Fruit fly (Drosophila melanogaster) whole organism, embryonic: ENCODE results near the gene Tango1.

Source experiments
- Aef1 ChIP-seq: fragments of 200-800 bp; sonication (Bioruptor generic); IDR thresholded peaks from 3 replicates; pipeline ENCODE4 v1.3.6; 2022; ENCODE audit warnings: missing biosample characterization, missing genetic modification characterization
- Asciz ChIP-seq: fragments of 200-800 bp; sonication (Bioruptor generic); optimal IDR thresholded peaks from 2 replicates; lab custom pipeline; 2017; ENCODE audit warnings: missing biosample characterization, mild to moderate bottlenecking, missing genetic modification characterization, missing genetic modification reagents
- CG11723 ChIP-seq: fragments of 200-800 bp; sonication (Bioruptor generic); optimal IDR thresholded peaks from 2 replicates; lab custom pipeline; 2017; ENCODE audit warnings: missing biosample characterization, mild to moderate bottlenecking, missing genetic modification characterization
- CG12071 ChIP-seq: fragments of 200-800 bp; sonication (Bioruptor generic); optimal IDR thresholded peaks from 3 replicates; lab custom pipeline; 2018; ENCODE audit warnings: missing biosample characterization, mild to moderate bottlenecking, missing genetic modification characterization
- CG12744 ChIP-seq: fragments of 200-800 bp; sonication (Bioruptor generic); optimal IDR thresholded peaks from 2 replicates; lab custom pipeline; 2016; ENCODE audit warnings: missing biosample characterization, missing genetic modification characterization
- CG12769 ChIP-seq: fragments of 200-800 bp; sonication (Bioruptor generic); optimal IDR thresholded peaks from 2 replicates; lab custom pipeline; 2019; ENCODE audit warnings: missing biosample characterization, mild to moderate bottlenecking, missing genetic modification characterization, moderate library complexity
- CG12942 ChIP-seq: fragments of 200-800 bp; sonication (Bioruptor generic); optimal IDR thresholded peaks from 3 replicates; lab custom pipeline; 2016; ENCODE audit warnings: missing biosample characterization, missing genetic modification characterization
- CG13287 ChIP-seq: fragments of 200-800 bp; sonication (Bioruptor generic); IDR thresholded peaks from 2 replicates; pipeline ENCODE4 v1.3.6; 2022; ENCODE audit warnings: missing biosample characterization, missing genetic modification characterization; ENCODE audit not compliant: partially characterized antibody
- CG15011 ChIP-seq: fragments of 200-800 bp; sonication (Bioruptor generic); optimal IDR thresholded peaks from 3 replicates; lab custom pipeline; 2018; ENCODE audit warnings: missing biosample characterization, mild to moderate bottlenecking, missing genetic modification characterization
- CG1602 ChIP-seq: fragments of 200-800 bp; sonication (Bioruptor generic); optimal IDR thresholded peaks from 3 replicates; lab custom pipeline; 2016; ENCODE audit warnings: missing biosample characterization, missing genetic modification characterization
- CG17361 ChIP-seq: fragments of 200-800 bp; sonication (Bioruptor generic); IDR thresholded peaks from 3 replicates; pipeline ENCODE4 v1.3.6; 2022; ENCODE audit warnings: missing biosample characterization, missing genetic modification characterization
- CG17829 ChIP-seq: fragments of 200-800 bp; optimal IDR thresholded peaks from 2 replicates; lab custom pipeline; 2019; ENCODE audit warnings: missing biosample characterization, mild to moderate bottlenecking, missing genetic modification characterization, moderate library complexity
- CG2116 ChIP-seq: fragments of 200-800 bp; sonication (Bioruptor generic); optimal IDR thresholded peaks from 3 replicates; lab custom pipeline; 2018; ENCODE audit warnings: missing biosample characterization, mild to moderate bottlenecking, missing genetic modification characterization
- CG2129 ChIP-seq: fragments of 200-800 bp; sonication (Bioruptor generic); IDR thresholded peaks from 2 replicates; pipeline ENCODE4 v1.3.6; 2022; ENCODE audit warnings: missing biosample characterization, missing genetic modification characterization; ENCODE audit not compliant: partially characterized antibody
- CG33213 ChIP-seq: fragments of 200-800 bp; sonication (Bioruptor generic); optimal IDR thresholded peaks from 3 replicates; lab custom pipeline; 2016; ENCODE audit warnings: missing biosample characterization, missing genetic modification characterization
- CG33557 ChIP-seq: fragments of 200-800 bp; sonication (Bioruptor generic); optimal IDR thresholded peaks from 2 replicates; lab custom pipeline; 2019; ENCODE audit warnings: missing biosample characterization, mild to moderate bottlenecking, missing genetic modification characterization, moderate library complexity
- CG34376 ChIP-seq: fragments of 200-800 bp; sonication (Bioruptor generic); optimal IDR thresholded peaks from 2 replicates; lab custom pipeline; 2018; ENCODE audit warnings: missing biosample characterization, mild to moderate bottlenecking, missing genetic modification characterization
- CG5180 ChIP-seq: fragments of 200-800 bp; sonication (Bioruptor generic); optimal IDR thresholded peaks from 3 replicates; lab custom pipeline; 2017; ENCODE audit warnings: missing biosample characterization, missing genetic modification characterization, mild to moderate bottlenecking, moderate library complexity, missing genetic modification reagents
- CG6854 ChIP-seq: fragments of 200-800 bp; sonication (Bioruptor generic); optimal IDR thresholded peaks from 3 replicates; lab custom pipeline; 2017; ENCODE audit warnings: missing biosample characterization, mild to moderate bottlenecking, missing genetic modification characterization
- CG7928 ChIP-seq: fragments of 200-800 bp; sonication (Bioruptor generic); optimal IDR thresholded peaks from 2 replicates; lab custom pipeline; 2017; ENCODE audit warnings: missing biosample characterization, mild to moderate bottlenecking, missing genetic modification characterization
- CG8478 ChIP-seq: fragments of >200 bp; optimal IDR thresholded peaks from 2 replicates; lab custom pipeline; 2018
- CG9215 ChIP-seq: fragments of 200-800 bp; sonication (Bioruptor generic); IDR thresholded peaks from 2 replicates; pipeline ENCODE4 v1.3.6; 2022; ENCODE audit warnings: missing biosample characterization, missing genetic modification characterization
- CG9797 ChIP-seq: fragments of 200-800 bp; sonication (Bioruptor generic); optimal IDR thresholded peaks from 3 replicates; lab custom pipeline; 2018; ENCODE audit warnings: missing biosample characterization, mild to moderate bottlenecking, missing genetic modification characterization
- CG9932 ChIP-seq: fragments of 200-800 bp; sonication (Bioruptor generic); IDR thresholded peaks from 2 replicates; pipeline ENCODE4 v1.3.6; 2022; ENCODE audit warnings: missing biosample characterization, missing genetic modification characterization
- D19A ChIP-seq: fragments of 200-800 bp; optimal IDR thresholded peaks from 3 replicates; lab custom pipeline; 2019; ENCODE audit warnings: missing biosample characterization, mild to moderate bottlenecking, missing genetic modification characterization, moderate library complexity
- Drgx ChIP-seq: fragments of 200-800 bp; sonication (Bioruptor generic); IDR thresholded peaks from 2 replicates; pipeline ENCODE4 v1.3.6; 2022; ENCODE audit warnings: missing biosample characterization, missing genetic modification characterization
- Hr39 ChIP-seq: fragments of >200 bp; optimal IDR thresholded peaks from 2 replicates; lab custom pipeline; 2017
- PHDP ChIP-seq: fragments of 200-800 bp; sonication (Bioruptor generic); optimal IDR thresholded peaks from 3 replicates; lab custom pipeline; 2018; ENCODE audit warnings: missing biosample characterization, mild to moderate bottlenecking, missing genetic modification characterization, moderate library complexity
- aop ChIP-seq: fragments of 200-800 bp; sonication (Bioruptor generic); IDR thresholded peaks from 2 replicates; pipeline ENCODE4 v1.3.6; 2022; ENCODE audit warnings: missing biosample characterization, missing genetic modification characterization
- bigmax ChIP-seq: fragments of 200-800 bp; sonication (Bioruptor generic); optimal IDR thresholded peaks from 2 replicates; lab custom pipeline; 2018; ENCODE audit warnings: missing biosample characterization, mild to moderate bottlenecking, missing genetic modification characterization
- chif ChIP-seq, 2 experiments: fragments of 200-800 bp; sonication (Bioruptor generic); optimal IDR thresholded peaks; 3 replicates each; lab custom pipeline; 2016; ENCODE audit warnings: missing biosample characterization in 2 of 2, missing genetic modification characterization in 2 of 2
- chm ChIP-seq: fragments of 200-800 bp; sonication (Bioruptor generic); IDR thresholded peaks from 2 replicates; pipeline ENCODE4 v1.3.6; 2022; ENCODE audit warnings: missing biosample characterization, missing genetic modification characterization
- ci ChIP-seq: fragments of 200-800 bp; sonication (Bioruptor generic); IDR thresholded peaks from 3 replicates; pipeline ENCODE4 v1.3.6; 2022; ENCODE audit warnings: missing biosample characterization, missing genetic modification characterization
- eyg ChIP-seq: fragments of 200-800 bp; sonication (Bioruptor generic); optimal IDR thresholded peaks from 3 replicates; lab custom pipeline; 2016; ENCODE audit warnings: missing biosample characterization, missing genetic modification characterization
- gcm ChIP-seq: fragments of 200-800 bp; sonication (Bioruptor generic); optimal IDR thresholded peaks from 2 replicates; lab custom pipeline; 2019; ENCODE audit warnings: missing biosample characterization, mild to moderate bottlenecking, missing genetic modification characterization, moderate library complexity
- gem ChIP-seq: fragments of 200-800 bp; sonication (Bioruptor generic); optimal IDR thresholded peaks from 2 replicates; lab custom pipeline; 2019; ENCODE audit warnings: missing biosample characterization, mild to moderate bottlenecking, missing genetic modification characterization, moderate library complexity
- hbn ChIP-seq: fragments of 200-800 bp; sonication (Bioruptor generic); IDR thresholded peaks from 2 replicates; pipeline ENCODE4 v1.3.6; 2022; ENCODE audit warnings: missing biosample characterization, missing genetic modification characterization; ENCODE audit not compliant: partially characterized antibody
- knrl ChIP-seq: fragments of 200-800 bp; sonication (Bioruptor generic); IDR thresholded peaks from 3 replicates; pipeline ENCODE4 v1.3.6; 2022; ENCODE audit warnings: missing biosample characterization, missing genetic modification characterization; ENCODE audit not compliant: partially characterized antibody
- lilli ChIP-seq: fragments of 200-800 bp; sonication (Bioruptor generic); optimal IDR thresholded peaks from 3 replicates; lab custom pipeline; 2016; ENCODE audit warnings: missing biosample characterization, missing genetic modification characterization
- lov ChIP-seq, 2 experiments: fragments of 200-800 bp in 1 of 2; fragments of >200 bp in 1 of 2; sonication (Bioruptor generic) in 1 of 2; IDR thresholded peaks in 1 of 2; optimal IDR thresholded peaks in 1 of 2; 2 replicates in 1 of 2; 3 replicates in 1 of 2; pipeline versions ENCODE4 v1.3.6 to Lab custom; 2017 to 2022; ENCODE audit warnings: missing biosample characterization in 1 of 2, missing genetic modification characterization in 1 of 2
- nerfin-2 ChIP-seq: fragments of 200-800 bp; sonication (Bioruptor generic); IDR thresholded peaks from 2 replicates; pipeline ENCODE4 v1.3.6; 2022; ENCODE audit warnings: missing biosample characterization, missing genetic modification characterization; ENCODE audit not compliant: partially characterized antibody
- p53 ChIP-seq: fragments of 200-800 bp; sonication (Bioruptor generic); optimal IDR thresholded peaks from 2 replicates; lab custom pipeline; 2016; ENCODE audit warnings: missing biosample characterization, missing genetic modification characterization
- sens ChIP-seq: fragments of 200-800 bp; sonication (Bioruptor generic); peaks from one replicate; lab custom pipeline; 2016; ENCODE audit warnings: missing biosample characterization, missing genetic modification characterization
- tll ChIP-seq, 2 experiments: fragments of 200-800 bp in 1 of 2; fragments of >200 bp in 1 of 2; sonication (Bioruptor generic) in 1 of 2; optimal IDR thresholded peaks; 2 replicates each; lab custom pipeline; 2017 to 2019; ENCODE audit warnings: missing biosample characterization in 2 of 2, missing genetic modification characterization in 2 of 2, mild to moderate bottlenecking in 1 of 2, moderate library complexity in 1 of 2
- unc-4 ChIP-seq: fragments of 200-800 bp; sonication (Bioruptor generic); IDR thresholded peaks from 2 replicates; pipeline ENCODE4 v1.3.6; 2022; ENCODE audit warnings: missing biosample characterization, missing genetic modification characterization; ENCODE audit not compliant: partially characterized antibody
- unpg ChIP-seq: fragments of 200-800 bp; sonication (Bioruptor generic); optimal IDR thresholded peaks from 3 replicates; lab custom pipeline; 2018; ENCODE audit warnings: missing biosample characterization, mild to moderate bottlenecking, missing genetic modification characterization, moderate library complexity

Gene Tango1

dm6 chr2L:6647103-6647711 lies 2.0 kb upstream of the Tango1 start (continued):
- peak; percentile 99 for TF ChIP-seq gcm (GFP tag; lab: Kevin White, UChicago)
- peak; percentile 50; the same call in 2 of the 3 replicates for TF ChIP-seq knrl
- peak; percentile 98 for TF ChIP-seq Drgx
- TF ChIP-seq aop, result peak; percentile 86
- TF ChIP-seq CG17829 (tag; lab: Kevin White, UChicago), result peak; percentile 99
- TF ChIP-seq CG12769, result peak; percentile 98
- no peak for TF ChIP-seq Hr39 (lab: Kevin White, UChicago)
- peak; percentile 92 for TF ChIP-seq CG9932
- TF ChIP-seq CG12744 (GFP tag; lab: Kevin White, UChicago), result peak; percentile 97
- 0 out of 2 replicates have a peak, but pooled peaks have one; percentile 17 for TF ChIP-seq hbn (GFP tag; lab: Robert Waterston, UW)
- peak; percentile 99 for TF ChIP-seq ci (GFP tag; lab: Robert Waterston, UW)
- peak; percentile 99 for TF ChIP-seq unpg (GFP tag; lab: Kevin White, UChicago)
- TF ChIP-seq CG7928 (GFP tag; lab: Kevin White, UChicago), result peak; percentile 76
- TF ChIP-seq CG2116 (GFP tag; lab: Kevin White, UChicago), result peak; percentile 92
- TF ChIP-seq CG5180 (GFP tag; lab: Kevin White, UChicago), result peak; percentile 92
- peak; percentile 96 for TF ChIP-seq CG6854 (GFP tag; lab: Kevin White, UChicago)
- TF ChIP-seq CG12942 (GFP tag; lab: Kevin White, UChicago), result peak; percentile 98
- peak; percentile 96 for TF ChIP-seq CG34376
- TF ChIP-seq CG17361 (GFP tag; lab: Robert Waterston, UW), result peak; percentile 98
- no peak for TF ChIP-seq CG2129 (GFP tag; lab: Robert Waterston, UW)
- TF ChIP-seq CG1602 (GFP tag; lab: Kevin White, UChicago), result peak; percentile 98
- TF ChIP-seq nerfin-2 (GFP tag; lab: Robert Waterston, UW), result peak; percentile 68
- peak in 1 of 2 experiments; percentile 90 for TF ChIP-seq tll (GFP tag; optimal IDR thresholded peaks at IDR 0.05; lab: Kevin White, UChicago)
- peak; percentile 97 for TF ChIP-seq eyg
- peak; percentile 90 for TF ChIP-seq CG9215 (GFP tag; lab: Robert Waterston, UW)
- peak; percentile 98 to 99 for TF ChIP-seq chif (GFP tag; optimal IDR thresholded peaks at IDR 0.05; lab: Kevin White, UChicago)
- peak; percentile 98 for TF ChIP-seq CG11723 (GFP tag; lab: Kevin White, UChicago)
- peak; percentile 99 for TF ChIP-seq gem
- TF ChIP-seq bigmax (GFP tag; lab: Kevin White, UChicago), result peak; percentile 70
- TF ChIP-seq CG33557, result peak; percentile 96
- peak; percentile 97 for TF ChIP-seq chm (GFP tag; lab: Robert Waterston, UW)
- peak; percentile 96 for TF ChIP-seq Aef1 (GFP tag; lab: Robert Waterston, UW)
- TF ChIP-seq p53 (GFP tag; lab: Kevin White, UChicago), result peak; percentile 95
- peak; percentile 62 for TF ChIP-seq CG9797 (GFP tag; lab: Kevin White, UChicago)
- TF ChIP-seq D19A (tag; lab: Kevin White, UChicago), result peak; percentile 97
- TF ChIP-seq CG33213 (GFP tag; lab: Kevin White, UChicago), result peak; percentile 98
- no peak for TF ChIP-seq CG8478
- TF ChIP-seq Asciz (GFP tag; lab: Kevin White, UChicago), result peak; percentile 99
- peak; percentile 61 for TF ChIP-seq CG13287
- TF ChIP-seq CG12071 (GFP tag; lab: Kevin White, UChicago), result peak; percentile 98
- TF ChIP-seq lov (optimal IDR thresholded peaks at IDR 0.05; lab: Kevin White, UChicago), result no peak
- TF ChIP-seq lov (GFP tag; IDR thresholded peaks at IDR 0.05; lab: Robert Waterston, UW), result peak; percentile 95
- peak; percentile 99 for TF ChIP-seq PHDP (tag; lab: Kevin White, UChicago)
- peak; percentile 98 for TF ChIP-seq lilli (GFP tag; lab: Kevin White, UChicago)
- TF ChIP-seq sens (GFP tag; lab: Kevin White, UChicago), result peak; percentile 100
- no peak for TF ChIP-seq unc-4 (GFP tag; lab: Robert Waterston, UW)
- TF ChIP-seq CG15011 (GFP tag; lab: Kevin White, UChicago), result peak; percentile 96
